Worm (Caenorhabditis elegans) whole organism, young adult: Measurements from ENCODE around the gene rgs-3.

Experiments
- B0035.1 ChIP-seq: sonication (generic microtip); optimal IDR thresholded peaks from 2 replicates; lab custom pipeline; 2016; ENCODE audit warnings: missing genetic modification characterization, mild to moderate bottlenecking, missing compliant biosample characterization, missing genotype, missing genetic modification reagents
- F55B11.4 ChIP-seq: sonication (generic microtip); optimal IDR thresholded peaks from 2 replicates; lab custom pipeline; 2016; ENCODE audit warnings: missing compliant biosample characterization, missing genetic modification characterization, borderline replicate concordance; ENCODE audit not compliant: insufficient read depth
- attf-6 ChIP-seq: fragments of 200-800 bp; sonication (Bioruptor generic); IDR thresholded peaks from 2 replicates; pipeline ENCODE4 v1.3.6; 2022; ENCODE audit warnings: missing genetic modification reagents, missing genetic modification characterization, missing compliant biosample characterization
- bed-2 ChIP-seq: fragments of 200-800 bp; sonication (Bioruptor generic); IDR thresholded peaks from 2 replicates; pipeline ENCODE4 v1.3.6; 2022; ENCODE audit warnings: missing genetic modification reagents, missing genetic modification characterization, missing compliant biosample characterization
- die-1 ChIP-seq: sonication (generic microtip); optimal IDR thresholded peaks from 2 replicates; lab custom pipeline; 2016; ENCODE audit warnings: missing genotype, mild to moderate bottlenecking, missing genetic modification characterization, missing compliant biosample characterization
- hlh-12 ChIP-seq: sonication (generic microtip); optimal IDR thresholded peaks from 2 replicates; lab custom pipeline; 2016; ENCODE audit warnings: missing genetic modification characterization, missing compliant biosample characterization
- lin-26 ChIP-seq: fragments of 200-800 bp; sonication (Bioruptor generic); IDR thresholded peaks from 2 replicates; pipeline ENCODE4 v1.3.6; 2022; ENCODE audit warnings: missing genetic modification reagents, missing genetic modification characterization, missing compliant biosample characterization
- lsl-1 ChIP-seq: fragments of 200-800 bp; sonication (Bioruptor generic); optimal IDR thresholded peaks from 2 replicates; lab custom pipeline; 2018; ENCODE audit warnings: mild to moderate bottlenecking, missing genetic modification characterization, moderate library complexity, missing compliant biosample characterization
- mxl-1 ChIP-seq: sonication (generic microtip); optimal IDR thresholded peaks from 2 replicates; lab custom pipeline; 2016; ENCODE audit warnings: missing genetic modification characterization, missing compliant biosample characterization
- rpc-1 ChIP-seq, 2 experiments: fragments of 150-350 bp in 1 of 2; sonication (generic microtip) in 1 of 2; optimal IDR thresholded peaks; 2 replicates each; lab custom pipeline; 2014 to 2018; ENCODE audit warnings: missing biosample characterization in 1 of 2, missing genetic modification characterization in 1 of 2, missing genetic modification reagents in 1 of 2, missing genotype in 1 of 2
- snpc-4 ChIP-seq, 5 experiments: fragments of 150-350 bp in 1 of 5; sonication (generic microtip) in 4 of 5; optimal IDR thresholded peaks; 2 replicates each; lab custom pipeline; 2014 to 2018; ENCODE audit warnings: missing genetic modification characterization in 5 of 5, missing biosample characterization in 3 of 5, antibody characterized with exemption in 2 of 5, mild to moderate bottlenecking in 2 of 5, missing compliant biosample characterization in 2 of 5, missing genotype in 2 of 5, moderate library complexity in 2 of 5, missing genetic modification reagents in 1 of 5
- tbp1 ChIP-seq: fragments of 200-800 bp; sonication (Bioruptor generic); optimal IDR thresholded peaks from 2 replicates; lab custom pipeline; 2018; ENCODE audit warnings: mild to moderate bottlenecking, missing genetic modification characterization, missing compliant biosample characterization
- unc-130 ChIP-seq: sonication (generic microtip); optimal IDR thresholded peaks from 2 replicates; lab custom pipeline; 2016; ENCODE audit warnings: missing genetic modification reagents, missing genetic modification characterization, missing compliant biosample characterization
- ztf-26 ChIP-seq: sonication (generic microtip); optimal IDR thresholded peaks from 2 replicates; lab custom pipeline; 2017; ENCODE audit warnings: missing genetic modification characterization, missing compliant biosample characterization

- TF ChIP-seq bed-2 = no peak
- TF ChIP-seq hlh-12 = no peak
- TF ChIP-seq attf-6 = no peak
- TF ChIP-seq snpc-4 (GFP tag; optimal IDR thresholded peaks at IDR 0.05; lab: Kevin White, UChicago) = no peak
- TF ChIP-seq snpc-4 (tag; optimal IDR thresholded peaks at IDR 0.05; lab: Kevin White, UChicago) = no peak
- no peak for TF ChIP-seq tbp1 (GFP tag; lab: Kevin White, UChicago)
- no peak for TF ChIP-seq lin-26 (GFP tag; lab: Robert Waterston, UW)
- TF ChIP-seq B0035.1 (tag; lab: Kevin White, UChicago) = no peak
- no peak for TF ChIP-seq ztf-26 (tag; lab: Kevin White, UChicago)
- no peak for TF ChIP-seq lsl-1
- TF ChIP-seq rpc-1 (optimal IDR thresholded peaks at IDR 0.05; lab: Kevin White, UChicago) = no peak
- no peak for TF ChIP-seq rpc-1 (tag; optimal IDR thresholded peaks at IDR 0.05; lab: Kevin White, UChicago)
- no peak for TF ChIP-seq die-1
- no peak for TF ChIP-seq unc-130
- TF ChIP-seq F55B11.4 (tag; lab: Kevin White, UChicago) = no peak
- no peak for TF ChIP-seq mxl-1 (tag; lab: Kevin White, UChicago)
These were observed 32.5 kb upstream of the rgs-3 start, which contains the start of gene H12I13.1 for ce11 chrII:6067066-6067465.
